Fruit fly (Drosophila melanogaster): ENCODE data around the gene Helz.

DNA sequence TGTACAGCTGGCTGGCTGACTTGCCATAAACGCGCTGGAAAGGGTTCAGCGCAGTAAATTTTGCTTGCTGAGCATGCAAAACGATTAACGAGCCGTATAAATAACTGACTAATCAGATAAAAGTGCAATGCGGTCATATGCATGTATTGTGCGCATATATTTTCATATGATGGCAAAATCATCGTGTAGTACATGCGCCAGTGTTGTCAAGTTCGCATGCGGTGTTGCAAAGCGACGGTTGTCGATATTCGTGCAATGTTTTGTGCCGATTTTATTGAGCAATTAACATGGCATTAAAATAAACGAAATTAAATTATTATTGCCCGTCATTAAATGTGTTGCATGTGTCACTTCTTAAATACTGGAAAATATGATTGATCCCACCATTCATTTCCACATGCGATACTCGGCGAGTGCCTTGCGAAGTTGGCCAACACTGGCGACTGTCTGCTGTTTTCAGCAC is 423 bp downstream of the Helz start:
- TF ChIP-seq CG15710 (tag; optimal IDR thresholded peaks at IDR 0.05) (peak; percentile 69), CG10348 (GFP tag; IDR thresholded peaks at IDR 0.05) (no peak)

Data from whole organism, pupa.